Worm (Caenorhabditis elegans): ENCODE measurements around the gene skr-16.

ce11 chrIV:7182818-7183217 lies 14.3 kb downstream of the skr-16 start:
- no peak for TF ChIP-seq pha-4 (tag; optimal IDR thresholded peaks at IDR 0.05)
- no peak for TF ChIP-seq blmp-1 (tag; optimal IDR thresholded peaks at IDR 0.05)
- TF ChIP-seq ztf-11 (tag; optimal IDR thresholded peaks at IDR 0.05): no peak
- TF ChIP-seq snpc-4 (tag; optimal IDR thresholded peaks at IDR 0.05): no peak
- no peak for TF ChIP-seq elt-3 (tag; optimal IDR thresholded peaks at IDR 0.05)
- TF ChIP-seq unc-39 (tag; optimal IDR thresholded peaks at IDR 0.05): no peak
- TF ChIP-seq nhr-237 (tag; optimal IDR thresholded peaks at IDR 0.05): no peak
- no peak for TF ChIP-seq lin-13 (tag; optimal IDR thresholded peaks at IDR 0.05)
- TF ChIP-seq ceh-39 (tag; optimal IDR thresholded peaks at IDR 0.05): no peak

Data from whole organism, mixed stage, embryonic.